Worm (Caenorhabditis elegans) whole organism, midembryonic: ENCODE results near the gene saeg-2.

Experiments used
- flt-1 ChIP-seq: fragments of 200-800 bp; sonication (Bioruptor generic); IDR thresholded peaks from 2 replicates; pipeline ENCODE4 v1.3.6; 2022; ENCODE audit warnings: missing genetic modification characterization, missing compliant biosample characterization
- ref-1 ChIP-seq: fragments of 200-800 bp; sonication (Bioruptor generic); conservative IDR thresholded peaks from 2 replicates; pipeline ENCODE4 v1.3.6; 2022; ENCODE audit warnings: missing genetic modification reagents, missing genetic modification characterization, missing compliant biosample characterization
- ztf-29 ChIP-seq: fragments of 200-800 bp; sonication (Bioruptor generic); IDR thresholded peaks from 2 replicates; pipeline ENCODE4 v1.3.6; 2022; ENCODE audit warnings: missing genetic modification reagents, missing genetic modification characterization, missing compliant biosample characterization

DNA sequence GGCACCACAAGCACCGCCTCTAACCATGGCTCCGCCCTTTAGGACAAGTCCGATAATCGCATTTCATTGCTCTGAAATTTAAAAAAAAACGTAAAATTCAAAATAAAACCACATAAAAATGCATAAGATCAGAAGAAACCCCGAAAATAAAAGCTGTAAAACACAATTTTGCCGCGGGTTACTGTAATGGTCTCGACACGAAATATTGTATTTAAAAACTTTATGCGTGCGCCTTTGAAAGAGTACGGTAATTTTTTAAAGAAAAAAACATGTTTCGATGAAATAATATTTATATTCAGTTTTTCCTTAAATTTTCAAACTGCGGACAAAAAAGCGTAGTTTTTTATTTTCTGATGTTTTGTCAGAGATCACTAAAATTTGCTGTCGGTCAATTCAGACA, 11.4 kb upstream of the saeg-2 start, which contains the start of gene rnr-1:
- TF ChIP-seq ref-1 (GFP tag; lab: Robert Waterston, UW), result no peak
- no peak for TF ChIP-seq ztf-29
- no peak for TF ChIP-seq flt-1 (GFP tag; lab: Robert Waterston, UW)
